ENCODE assay signal across 1 fruit fly cellular context in genomic region chrX:3018670-3019069, dm6.
TF ChIP-seq lines count a peak whose summit lies in the region.

No protein-coding gene starts in this region.

TF ChIP-seq in whole organism, embryonic, 481 proteins besides CTCF, POLR2A, EP300 and RAD21 (continued from another document and continues in another):
- peak; percentile 81 for TF ChIP-seq vvl (GFP tag; IDR thresholded peaks at IDR 0.05; lab: Robert Waterston, UW)
- TF ChIP-seq mam (GFP tag; optimal IDR thresholded peaks at IDR 0.05; lab: Kevin White, UChicago) = no peak
- TF ChIP-seq Dek (tag; optimal IDR thresholded peaks at IDR 0.05; lab: Kevin White, UChicago) = peak; percentile 15
- TF ChIP-seq tna (GFP tag; IDR thresholded peaks at IDR 0.05; lab: Robert Waterston, UW; ENCODE audit: partially characterized antibody) = no peak
- TF ChIP-seq CG2875 (GFP tag; optimal IDR thresholded peaks at IDR 0.05; lab: Kevin White, UChicago) = peak; percentile 36
- TF ChIP-seq Nf-YB (GFP tag; optimal IDR thresholded peaks at IDR 0.05; lab: Kevin White, UChicago) = peak; percentile 15
- peak; percentile 80 for TF ChIP-seq dmrt99B (tag; optimal IDR thresholded peaks at IDR 0.05; lab: Kevin White, UChicago)
- TF ChIP-seq NFAT (GFP tag; IDR thresholded peaks at IDR 0.05; lab: Robert Waterston, UW) = no peak
- peak; percentile 15 for TF ChIP-seq CG12155 (GFP tag; optimal IDR thresholded peaks at IDR 0.05; lab: Kevin White, UChicago)
- peak; percentile 65 for TF ChIP-seq Sox100B (GFP tag; optimal IDR thresholded peaks at IDR 0.05; lab: Kevin White, UChicago)
- TF ChIP-seq tio (GFP tag; optimal IDR thresholded peaks at IDR 0.05; lab: Kevin White, UChicago) = no peak
- no peak for TF ChIP-seq CG11560 (tag; IDR thresholded peaks at IDR 0.05; lab: Robert Waterston, UW)
- TF ChIP-seq CkIIα-i1 (GFP tag; IDR thresholded peaks at IDR 0.05; lab: Robert Waterston, UW) = no peak
- TF ChIP-seq Hr3 (GFP tag; optimal IDR thresholded peaks at IDR 0.05; lab: Kevin White, UChicago) = peak; percentile 38
- 0 out of 2 replicates have a peak, but pooled peaks have one; percentile 44 for TF ChIP-seq Oaz (GFP tag; IDR thresholded peaks at IDR 0.05; lab: Robert Waterston, UW)
- peak; percentile 15 for TF ChIP-seq kah (GFP tag; optimal IDR thresholded peaks at IDR 0.05; lab: Kevin White, UChicago)
- peak; percentile 51 for TF ChIP-seq CG9727 (GFP tag; optimal IDR thresholded peaks at IDR 0.05; lab: Kevin White, UChicago)
- TF ChIP-seq CG18262 (tag; optimal IDR thresholded peaks at IDR 0.05; lab: Kevin White, UChicago) = peak; percentile 74
- peak; percentile 14 for TF ChIP-seq stwl (tag; optimal IDR thresholded peaks at IDR 0.05; lab: Kevin White, UChicago)
- TF ChIP-seq Fer3 (tag; optimal IDR thresholded peaks at IDR 0.05; lab: Kevin White, UChicago) = peak; percentile 29
- no peak for TF ChIP-seq CG6791 (GFP tag; IDR thresholded peaks at IDR 0.05; lab: Robert Waterston, UW; ENCODE audit: partially characterized antibody)
- peak; percentile 71; the same call in 1 of the 3 replicates for TF ChIP-seq otp (GFP tag; IDR thresholded peaks at IDR 0.05; lab: Robert Waterston, UW)
- TF ChIP-seq Hsf (GFP tag; optimal IDR thresholded peaks at IDR 0.05; lab: Kevin White, UChicago) = peak; percentile 49
- no peak for TF ChIP-seq Gsc (GFP tag; IDR thresholded peaks at IDR 0.05; lab: Robert Waterston, UW)
- TF ChIP-seq Six4 (GFP tag; optimal IDR thresholded peaks at IDR 0.05; lab: Kevin White, UChicago) = peak; percentile 24
- peak; percentile 89 for TF ChIP-seq Ets65A (GFP tag; lab: Kevin White, UChicago)
- peak; percentile 36; the same call in 2 of the 3 replicates for TF ChIP-seq B-H1 (GFP tag; IDR thresholded peaks at IDR 0.05; lab: Robert Waterston, UW)
- TF ChIP-seq slbo (GFP tag; IDR thresholded peaks at IDR 0.05; lab: Robert Waterston, UW) = peak; percentile 40; the same call in 1 of the 2 replicates
- peak in 1 of 2 experiments; percentile 54 for TF ChIP-seq Eip74EF (GFP tag; optimal IDR thresholded peaks at IDR 0.05; lab: Kevin White, UChicago)
- no peak for TF ChIP-seq amos (GFP tag; IDR thresholded peaks at IDR 0.05; lab: Robert Waterston, UW; ENCODE audit: partially characterized antibody)
- TF ChIP-seq CG13296 (GFP tag; optimal IDR thresholded peaks at IDR 0.05; lab: Kevin White, UChicago) = peak; percentile 43
- no peak for TF ChIP-seq HLHmδ (GFP tag; optimal IDR thresholded peaks at IDR 0.05; lab: Kevin White, UChicago)
- peak; percentile 56 for TF ChIP-seq stc (GFP tag; IDR thresholded peaks at IDR 0.05; lab: Robert Waterston, UW)
- no peak for TF ChIP-seq CG17186 (GFP tag; optimal IDR thresholded peaks at IDR 0.05; lab: Kevin White, UChicago)
- no peak for TF ChIP-seq CG4328 (GFP tag; optimal IDR thresholded peaks at IDR 0.05; lab: Kevin White, UChicago)
- TF ChIP-seq Ada2b (GFP tag; IDR thresholded peaks at IDR 0.05; lab: Robert Waterston, UW) = peak; percentile 58
- no peak for TF ChIP-seq pzg (GFP tag; optimal IDR thresholded peaks at IDR 0.05; lab: Kevin White, UChicago)
- TF ChIP-seq CG17385 (GFP tag; optimal IDR thresholded peaks at IDR 0.05; lab: Kevin White, UChicago) = peak; percentile 44
- peak; percentile 32 for TF ChIP-seq gcm (GFP tag; optimal IDR thresholded peaks at IDR 0.05; lab: Kevin White, UChicago)
- peak; percentile 14 for TF ChIP-seq scrt (GFP tag; optimal IDR thresholded peaks at IDR 0.05; lab: Kevin White, UChicago)
- peak in 1 of 2 experiments; percentile 43 for TF ChIP-seq dpn (GFP tag; optimal IDR thresholded peaks at IDR 0.05; lab: Kevin White, UChicago)
- TF ChIP-seq CG14014 (GFP tag; IDR thresholded peaks at IDR 0.05; lab: Robert Waterston, UW) = peak; percentile 44; the same call in 1 of the 2 replicates
- no peak for TF ChIP-seq Hr78 (GFP tag; optimal IDR thresholded peaks at IDR 0.05; lab: Kevin White, UChicago)
- TF ChIP-seq CG2202 (tag; optimal IDR thresholded peaks at IDR 0.05; lab: Kevin White, UChicago) = peak; percentile 33
- peak; percentile 65; the same call in 1 of the 2 replicates for TF ChIP-seq ara (GFP tag; IDR thresholded peaks at IDR 0.05; lab: Robert Waterston, UW)
- peak; percentile 73 for TF ChIP-seq CG17361 (GFP tag; IDR thresholded peaks at IDR 0.05; lab: Robert Waterston, UW)
- peak; percentile 53; the same call in 1 of the 3 replicates for TF ChIP-seq ase (GFP tag; IDR thresholded peaks at IDR 0.05; lab: Robert Waterston, UW)
- peak; percentile 81 for TF ChIP-seq nmo (GFP tag; optimal IDR thresholded peaks at IDR 0.05; lab: Kevin White, UChicago)
- peak; percentile 88 for TF ChIP-seq Drgx (GFP tag; IDR thresholded peaks at IDR 0.05; lab: Robert Waterston, UW)
- no peak for TF ChIP-seq Taf1 (GFP tag; IDR thresholded peaks at IDR 0.05; lab: Robert Waterston, UW)
- TF ChIP-seq PHDP (tag; optimal IDR thresholded peaks at IDR 0.05; lab: Kevin White, UChicago) = peak; percentile 63
- 0 out of 2 replicates have a peak, but pooled peaks have one; percentile 30 for TF ChIP-seq danr (GFP tag; IDR thresholded peaks at IDR 0.05; lab: Robert Waterston, UW)
- peak; percentile 48; the same call in 2 of the 3 replicates for TF ChIP-seq croc (GFP tag; conservative IDR thresholded peaks at IDR 0.05; lab: Robert Waterston, UW)
- TF ChIP-seq CG7357 (GFP tag; IDR thresholded peaks at IDR 0.05; lab: Robert Waterston, UW) = peak; percentile 51; the same call in 2 of the 3 replicates
- no peak for TF ChIP-seq grn (GFP tag; optimal IDR thresholded peaks at IDR 0.05; lab: Kevin White, UChicago)
- peak; percentile 70 for TF ChIP-seq Med (GFP tag; lab: Kevin White, UChicago)
- TF ChIP-seq CG17912 (GFP tag; optimal IDR thresholded peaks at IDR 0.05; lab: Kevin White, UChicago) = no peak
- TF ChIP-seq dysf (GFP tag; IDR thresholded peaks at IDR 0.05; lab: Robert Waterston, UW) = peak; percentile 78
- no peak for TF ChIP-seq CG30020 (tag; optimal IDR thresholded peaks at IDR 0.05; lab: Kevin White, UChicago)
- TF ChIP-seq H2.0 (GFP tag; IDR thresholded peaks at IDR 0.05; lab: Robert Waterston, UW) = peak; percentile 59
- TF ChIP-seq Xbp1 (GFP tag; optimal IDR thresholded peaks at IDR 0.05; lab: Kevin White, UChicago) = peak; percentile 59
- peak; percentile 73 for TF ChIP-seq phol (tag; optimal IDR thresholded peaks at IDR 0.05; lab: Kevin White, UChicago)
- TF ChIP-seq CG33557 (GFP tag; optimal IDR thresholded peaks at IDR 0.05; lab: Kevin White, UChicago) = peak; percentile 58
- no peak for TF ChIP-seq CG13775 (GFP tag; optimal IDR thresholded peaks at IDR 0.05; lab: Kevin White, UChicago)
- TF ChIP-seq trem (tag; optimal IDR thresholded peaks at IDR 0.05; lab: Kevin White, UChicago) = peak; percentile 22
- TF ChIP-seq CG42726 (GFP tag; IDR thresholded peaks at IDR 0.05; lab: Robert Waterston, UW; ENCODE audit: partially characterized antibody) = no peak
- TF ChIP-seq org-1 (GFP tag; optimal IDR thresholded peaks at IDR 0.05; lab: Kevin White, UChicago) = peak; percentile 19
- TF ChIP-seq CG13424 (tag; optimal IDR thresholded peaks at IDR 0.05; lab: Kevin White, UChicago) = peak; percentile 73
- TF ChIP-seq btn (GFP tag; optimal IDR thresholded peaks at IDR 0.05; lab: Kevin White, UChicago) = peak; percentile 26
- peak; percentile 43; the same call in 1 of the 2 replicates for TF ChIP-seq wor (GFP tag; IDR thresholded peaks at IDR 0.05; lab: Robert Waterston, UW)
- TF ChIP-seq maf-S (GFP tag; optimal IDR thresholded peaks at IDR 0.05; lab: Kevin White, UChicago) = no peak
- TF ChIP-seq sens (GFP tag; lab: Kevin White, UChicago) = peak; percentile 86
- TF ChIP-seq CG15601 (tag; optimal IDR thresholded peaks at IDR 0.05; lab: Kevin White, UChicago) = peak; percentile 73
- no peak for TF ChIP-seq Doc2 (GFP tag; IDR thresholded peaks at IDR 0.05; lab: Robert Waterston, UW)
- TF ChIP-seq CG8359 (GFP tag; optimal IDR thresholded peaks at IDR 0.05; lab: Kevin White, UChicago; ENCODE audit: borderline replicate concordance) = no peak
- TF ChIP-seq bsh (GFP tag; optimal IDR thresholded peaks at IDR 0.05; lab: Kevin White, UChicago) = peak; percentile 76 to 81
- TF ChIP-seq unpg (GFP tag; optimal IDR thresholded peaks at IDR 0.05; lab: Kevin White, UChicago) = peak; percentile 70
- TF ChIP-seq Dbx (GFP tag; IDR thresholded peaks at IDR 0.05; lab: Robert Waterston, UW) = no peak
- peak; percentile 49 for TF ChIP-seq CG1529 (GFP tag; optimal IDR thresholded peaks at IDR 0.05; lab: Kevin White, UChicago)
- TF ChIP-seq row (GFP tag; IDR thresholded peaks at IDR 0.05; lab: Robert Waterston, UW) = peak; percentile 76
- no peak for TF ChIP-seq CG2129 (GFP tag; IDR thresholded peaks at IDR 0.05; lab: Robert Waterston, UW; ENCODE audit: partially characterized antibody)
- TF ChIP-seq CG10274 (GFP tag; optimal IDR thresholded peaks at IDR 0.05; lab: Kevin White, UChicago) = peak; percentile 50
- no peak for TF ChIP-seq CG10431 (GFP tag; optimal IDR thresholded peaks at IDR 0.05; lab: Kevin White, UChicago)
- peak; percentile 61 for TF ChIP-seq CG17328 (GFP tag; IDR thresholded peaks at IDR 0.05; lab: Robert Waterston, UW)
- no peak for TF ChIP-seq lov (optimal IDR thresholded peaks at IDR 0.05; lab: Kevin White, UChicago)
- TF ChIP-seq lov (GFP tag; IDR thresholded peaks at IDR 0.05; lab: Robert Waterston, UW) = peak; percentile 65; the same call in 1 of the 3 replicates
- peak; percentile 34 for TF ChIP-seq CG30431 (GFP tag; optimal IDR thresholded peaks at IDR 0.05; lab: Kevin White, UChicago)
- TF ChIP-seq inv (GFP tag; IDR thresholded peaks at IDR 0.05; lab: Robert Waterston, UW; ENCODE audit: partially characterized antibody) = no peak
- no peak for TF ChIP-seq CG31388 (GFP tag; optimal IDR thresholded peaks at IDR 0.05; lab: Kevin White, UChicago)
- TF ChIP-seq sc (optimal IDR thresholded peaks at IDR 0.05; lab: Kevin White, UChicago) = no peak
- TF ChIP-seq sc (GFP tag; optimal IDR thresholded peaks at IDR 0.05; lab: Kevin White, UChicago) = peak; percentile 54
- TF ChIP-seq Gug (GFP tag; IDR thresholded peaks at IDR 0.05; lab: Robert Waterston, UW) = peak; percentile 37; the same call in 2 of the 4 replicates
- peak; percentile 62 for TF ChIP-seq Ptx1 (GFP tag; IDR thresholded peaks at IDR 0.05; lab: Robert Waterston, UW)
- peak; percentile 79 for TF ChIP-seq CG31441 (GFP tag; IDR thresholded peaks at IDR 0.05; lab: Robert Waterston, UW)
- TF ChIP-seq CG11247 (GFP tag; IDR thresholded peaks at IDR 0.05; lab: Robert Waterston, UW) = peak; percentile 59
- TF ChIP-seq gce (GFP tag; IDR thresholded peaks at IDR 0.05; lab: Robert Waterston, UW) = 0 out of 3 replicates have a peak, but pooled peaks have one; percentile 54
- peak; percentile 30 for TF ChIP-seq bcd (GFP tag; optimal IDR thresholded peaks at IDR 0.05; lab: Kevin White, UChicago)
- TF ChIP-seq E2f2 (GFP tag; IDR thresholded peaks at IDR 0.05; lab: Robert Waterston, UW) = peak; percentile 48; the same call in 1 of the 2 replicates
- peak in 1 of 2 experiments; percentile 70 for TF ChIP-seq Hr51 (GFP tag; optimal IDR thresholded peaks at IDR 0.05; lab: Kevin White, UChicago)
- TF ChIP-seq CG2678 (tag; optimal IDR thresholded peaks at IDR 0.05; lab: Kevin White, UChicago) = peak; percentile 75
- 0 out of 2 replicates have a peak, but pooled peaks have one; percentile 30 for TF ChIP-seq dimm (GFP tag; IDR thresholded peaks at IDR 0.05; lab: Robert Waterston, UW)
- TF ChIP-seq CG10209 (GFP tag; optimal IDR thresholded peaks at IDR 0.05; lab: Kevin White, UChicago) = peak; percentile 46
- TF ChIP-seq CG4404 (GFP tag; IDR thresholded peaks at IDR 0.05; lab: Robert Waterston, UW) = peak; percentile 30; the same call in 1 of the 2 replicates
- peak; percentile 36 for TF ChIP-seq CG18476 (GFP tag; optimal IDR thresholded peaks at IDR 0.05; lab: Kevin White, UChicago)
- peak; percentile 31 for TF ChIP-seq fd64A (GFP tag; optimal IDR thresholded peaks at IDR 0.05; lab: Kevin White, UChicago)
- TF ChIP-seq mld (GFP tag; IDR thresholded peaks at IDR 0.05; lab: Robert Waterston, UW; ENCODE audit: partially characterized antibody) = no peak
- peak; percentile 68 for TF ChIP-seq CG32772 (GFP tag; IDR thresholded peaks at IDR 0.05; lab: Robert Waterston, UW)
- peak; percentile 22 for TF ChIP-seq zen (tag; optimal IDR thresholded peaks at IDR 0.05; lab: Kevin White, UChicago)
- peak; percentile 24 for TF ChIP-seq CG10462 (GFP tag; optimal IDR thresholded peaks at IDR 0.05; lab: Kevin White, UChicago)
- TF ChIP-seq CG7271 (tag; optimal IDR thresholded peaks at IDR 0.05; lab: Kevin White, UChicago) = no peak
- peak; percentile 35 for TF ChIP-seq Dad (GFP tag; optimal IDR thresholded peaks at IDR 0.05; lab: Kevin White, UChicago)
- TF ChIP-seq CG1832 (GFP tag; optimal IDR thresholded peaks at IDR 0.05; lab: Kevin White, UChicago) = no peak
- 0 out of 3 replicates have a peak, but pooled peaks have one; percentile 55 for TF ChIP-seq so (GFP tag; IDR thresholded peaks at IDR 0.05; lab: Robert Waterston, UW)
- peak; percentile 61 for TF ChIP-seq lmd (GFP tag; IDR thresholded peaks at IDR 0.05; lab: Robert Waterston, UW)
- no peak for TF ChIP-seq ham (GFP tag; IDR thresholded peaks at IDR 0.05; lab: Robert Waterston, UW)
- peak in 1 of 2 experiments; percentile 85 for TF ChIP-seq eve (GFP tag; optimal IDR thresholded peaks at IDR 0.05; lab: Kevin White, UChicago)
- TF ChIP-seq CG12391 (tag; optimal IDR thresholded peaks at IDR 0.05; lab: Kevin White, UChicago) = peak; percentile 69
- peak; percentile 79; the same call in 2 of the 3 replicates for TF ChIP-seq ci (GFP tag; IDR thresholded peaks at IDR 0.05; lab: Robert Waterston, UW)
- TF ChIP-seq CG34422 (GFP tag; IDR thresholded peaks at IDR 0.05; lab: Robert Waterston, UW) = peak; percentile 72
- 0 out of 2 replicates have a peak, but pooled peaks have one; percentile 22 for TF ChIP-seq bowl (GFP tag; IDR thresholded peaks at IDR 0.05; lab: Robert Waterston, UW)
- TF ChIP-seq CG9817 (tag; optimal IDR thresholded peaks at IDR 0.05; lab: Kevin White, UChicago) = no peak
- TF ChIP-seq Mrtf (GFP tag; IDR thresholded peaks at IDR 0.05; lab: Robert Waterston, UW) = 0 out of 3 replicates have a peak, but pooled peaks have one; percentile 32
- TF ChIP-seq CG6854 (GFP tag; optimal IDR thresholded peaks at IDR 0.05; lab: Kevin White, UChicago) = no peak
- no peak for TF ChIP-seq CG4360 (GFP tag; IDR thresholded peaks at IDR 0.05; lab: Robert Waterston, UW)
- peak; percentile 63 for TF ChIP-seq CG8924 (tag; optimal IDR thresholded peaks at IDR 0.05; lab: Kevin White, UChicago)
- peak; percentile 37 for TF ChIP-seq lilli (GFP tag; optimal IDR thresholded peaks at IDR 0.05; lab: Kevin White, UChicago)
- peak; percentile 80 for TF ChIP-seq Abd-B (GFP tag; optimal IDR thresholded peaks at IDR 0.05; lab: Kevin White, UChicago)
- TF ChIP-seq fd3F (GFP tag; optimal IDR thresholded peaks at IDR 0.05; lab: Kevin White, UChicago) = peak; percentile 35
- TF ChIP-seq pnt (GFP tag; optimal IDR thresholded peaks at IDR 0.05; lab: Kevin White, UChicago) = peak; percentile 20
